Worm (Caenorhabditis elegans): Measurements from ENCODE around the gene T19H5.6.

ce11 chrII:9436009-9436408 is 34.0 kb downstream of the T19H5.6 start, which contains the start of gene kin-16:
- TF ChIP-seq dao-5 (tag; optimal IDR thresholded peaks at IDR 0.05) (no peak), him-1 (tag; optimal IDR thresholded peaks at IDR 0.05) (no peak), W03F9.2 (tag; optimal IDR thresholded peaks at IDR 0.05) (no peak)
